Fruit fly (Drosophila melanogaster) whole organism, pupa: ENCODE results near the gene GstD8.

Source experiments
- CG12605 ChIP-seq: fragments of 200-800 bp; sonication (Bioruptor generic); IDR thresholded peaks from 2 replicates; pipeline ENCODE4 v1.3.6; 2022; ENCODE audit warnings: missing biosample characterization, missing genetic modification characterization
- CG15710 ChIP-seq: fragments of 200-800 bp; sonication (Bioruptor generic); optimal IDR thresholded peaks from 2 replicates; lab custom pipeline; 2018; ENCODE audit warnings: missing biosample characterization, mild to moderate bottlenecking, missing genetic modification characterization, moderate library complexity
- CG8159 ChIP-seq: fragments of 200-800 bp; sonication (Bioruptor generic); optimal IDR thresholded peaks from 3 replicates; lab custom pipeline; 2018; ENCODE audit warnings: missing biosample characterization, mild to moderate bottlenecking, missing genetic modification characterization, moderate library complexity
- EcR ChIP-seq: fragments of 200-800 bp; sonication (Bioruptor generic); optimal IDR thresholded peaks from 3 replicates; lab custom pipeline; 2019; ENCODE audit warnings: missing biosample characterization, missing genetic modification characterization, mild to moderate bottlenecking, moderate library complexity, missing genetic modification reagents
- Pif1B ChIP-seq: fragments of 200-800 bp; sonication (Bioruptor generic); optimal IDR thresholded peaks from 3 replicates; lab custom pipeline; 2016; ENCODE audit warnings: missing biosample characterization, missing genetic modification characterization

DNA sequence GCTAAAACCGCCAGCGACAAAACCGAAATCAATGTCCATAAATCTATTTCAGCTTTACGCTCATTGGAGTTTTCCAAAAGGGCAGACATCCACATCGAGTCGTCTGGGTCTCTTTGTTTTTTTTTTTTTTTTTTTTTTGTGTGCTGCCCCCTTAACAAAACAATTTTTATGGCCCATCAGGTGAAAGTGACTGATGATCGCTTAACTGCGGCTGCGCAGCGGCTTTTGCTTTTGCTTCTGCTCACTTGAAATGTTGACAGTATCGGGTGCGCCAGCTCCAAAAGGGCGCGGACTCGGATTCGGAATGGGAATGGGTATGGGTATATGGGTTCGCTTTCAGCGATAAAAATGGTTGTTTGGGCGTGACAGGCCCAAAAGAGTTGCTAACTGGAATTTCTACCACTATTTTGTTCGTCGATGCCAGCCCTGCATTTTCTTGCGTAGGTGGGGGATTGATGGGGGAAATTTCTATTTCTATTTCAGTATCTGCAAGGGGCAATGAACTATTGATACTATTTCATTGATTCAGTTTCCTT is 17.8 kb upstream of the GstD8 start:
- TF ChIP-seq Pif1B (GFP tag; lab: Kevin White, UChicago) (no peak), CG15710 (tag; lab: Kevin White, UChicago) (no peak), CG12605 (GFP tag; lab: Robert Waterston, UW) (no peak), CG8159 (tag; lab: Kevin White, UChicago) (no peak), EcR (no peak)
